Worm (Caenorhabditis elegans): ENCODE results near the gene lgc-40.

The lgc-40 gene

DNA sequence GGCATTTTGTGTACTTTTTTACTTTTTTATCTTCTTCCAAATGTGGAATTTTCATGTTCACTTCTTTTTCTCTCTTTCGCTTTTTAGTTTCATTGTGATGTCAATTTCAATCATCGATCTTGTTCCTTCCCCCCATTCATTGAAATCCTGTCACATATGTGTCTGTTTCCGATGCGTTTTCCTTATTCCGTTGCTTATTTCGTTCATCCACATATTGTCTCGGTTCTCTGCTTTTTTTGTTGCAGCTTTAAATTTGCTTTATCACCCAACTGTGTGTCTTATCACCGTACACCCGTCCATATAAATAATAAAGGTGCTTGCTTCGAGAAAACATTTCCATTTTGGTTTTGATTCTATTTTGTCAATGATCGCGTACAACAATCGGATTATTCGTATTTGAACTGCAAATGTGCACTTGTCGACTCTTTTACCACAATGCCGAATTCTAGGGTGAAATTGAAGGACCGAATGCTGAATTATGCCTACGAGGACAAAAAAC is 49.4 kb downstream of the lgc-40 start, which contains the start of the genes C43H6.12 and trpp-12:
Gene C43H6.12 (plus strand): TSS at position 365 of the 499 bp plus-strand sequence.
Gene trpp-12 (plus strand): TSS at position 449 of the 499 bp plus-strand sequence.
- TF ChIP-seq unc-62 (GFP tag; optimal IDR thresholded peaks at IDR 0.05): no peak

- TF ChIP-seq unc-62 (GFP tag; optimal IDR thresholded peaks at IDR 0.05): no peak
These were observed 51.1 kb downstream of the lgc-40 start for ce11 chrX:2410978-2411377.

- TF ChIP-seq unc-62 (GFP tag; optimal IDR thresholded peaks at IDR 0.05): no peak
These were observed 53.4 kb downstream of the lgc-40 start, which contains the start of gene hlh-15 for ce11 chrX:2413277-2413676. Gene hlh-15 (minus strand): TSS chrX:2413377.

Data from whole organism, dauer.